Fruit fly (Drosophila melanogaster) S2 (cell line): ENCODE results near the gene CG11436.

Source experiments
- CG8478 ChIP-seq: fragments of >200 bp; optimal IDR thresholded peaks from 2 replicates; lab custom pipeline; 2018
- CTCF ChIP-seq, 2 experiments: fragments of >200 bp; optimal IDR thresholded peaks; 2 replicates each; lab custom pipeline; 2018

Gene CG11436

dm6 chrX:4551717-4552116, at the start of gene CG11436, which contains the start of gene CG3527:
Gene CG11436 (minus strand): TSS chrX:4551878.
Gene CG3527 (plus strand): TSS chrX:4551973.
- TF ChIP-seq CG8478 (lab: Kevin White, UChicago) (no peak), CTCF (optimal IDR thresholded peaks at IDR 0.05; lab: Kevin White, UChicago) (peak in 1 of 2 experiments; percentile 15)

- TF ChIP-seq CTCF (optimal IDR thresholded peaks at IDR 0.05; lab: Kevin White, UChicago): no peak
- TF ChIP-seq CG8478 (lab: Kevin White, UChicago): no peak
Measured at dm6 chrX:4599897-4600469, 48.3 kb upstream of the CG11436 start.

DNA sequence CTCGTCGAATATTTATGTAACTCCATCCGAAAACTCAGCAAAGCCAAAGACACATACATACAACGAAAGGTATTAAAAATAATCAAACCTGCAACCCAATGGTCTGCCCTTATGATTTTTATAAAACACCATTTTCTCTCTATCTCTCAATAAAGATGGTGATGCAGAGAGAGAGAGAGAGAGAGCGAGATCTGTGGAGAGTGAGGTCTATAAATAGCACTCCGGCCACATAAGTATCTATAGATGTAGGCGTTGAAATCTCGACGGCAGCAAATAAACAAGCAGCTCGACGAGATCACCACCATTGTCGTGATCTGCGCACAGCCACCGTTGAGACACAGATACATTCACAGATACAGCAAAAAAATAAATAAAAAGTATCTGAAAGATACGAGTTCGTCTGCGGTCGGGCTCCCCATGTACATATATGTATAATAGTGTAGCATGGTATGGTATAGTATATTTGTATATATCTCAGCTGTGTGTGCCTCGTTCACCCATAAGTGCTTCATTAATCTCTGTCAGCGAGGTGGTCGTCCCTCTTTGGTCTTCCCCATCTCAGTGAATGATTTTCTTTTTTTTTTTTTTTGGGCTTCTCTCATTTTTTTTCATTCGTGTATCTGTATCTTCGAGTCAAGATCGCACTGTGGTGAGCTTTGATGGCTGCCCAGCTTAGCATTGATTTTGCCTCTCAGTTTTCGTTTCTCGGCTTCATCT, 44.9 kb upstream of the CG11436 start:
- TF ChIP-seq CTCF (optimal IDR thresholded peaks at IDR 0.05; lab: Kevin White, UChicago) (no peak), CG8478 (lab: Kevin White, UChicago) (no peak)

DNA sequence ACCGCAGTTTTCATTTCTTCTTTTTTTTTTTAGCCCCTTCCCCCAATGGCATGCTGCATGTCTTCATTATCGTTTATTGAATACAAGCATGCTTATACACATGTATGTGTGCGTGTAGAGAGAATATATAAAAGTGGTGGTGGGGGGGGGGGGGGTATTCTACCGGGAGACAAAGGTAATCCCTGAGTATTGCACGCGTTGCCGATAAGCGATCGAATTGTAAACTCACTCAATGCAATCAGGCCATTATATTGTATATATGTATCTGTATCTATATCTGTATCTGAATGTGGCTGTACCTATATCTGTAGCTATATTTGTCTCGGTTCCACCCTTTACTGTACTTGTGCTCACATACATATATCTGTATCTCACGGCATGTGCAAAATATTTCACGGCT, 40.6 kb upstream of the CG11436 start:
- TF ChIP-seq CTCF (optimal IDR thresholded peaks at IDR 0.05; lab: Kevin White, UChicago): no peak
- TF ChIP-seq CG8478 (lab: Kevin White, UChicago): no peak

- TF ChIP-seq CTCF (optimal IDR thresholded peaks at IDR 0.05; lab: Kevin White, UChicago) (no peak), CG8478 (lab: Kevin White, UChicago) (no peak)
Measured at dm6 chrX:4590772-4591064, 39.0 kb upstream of the CG11436 start.

DNA sequence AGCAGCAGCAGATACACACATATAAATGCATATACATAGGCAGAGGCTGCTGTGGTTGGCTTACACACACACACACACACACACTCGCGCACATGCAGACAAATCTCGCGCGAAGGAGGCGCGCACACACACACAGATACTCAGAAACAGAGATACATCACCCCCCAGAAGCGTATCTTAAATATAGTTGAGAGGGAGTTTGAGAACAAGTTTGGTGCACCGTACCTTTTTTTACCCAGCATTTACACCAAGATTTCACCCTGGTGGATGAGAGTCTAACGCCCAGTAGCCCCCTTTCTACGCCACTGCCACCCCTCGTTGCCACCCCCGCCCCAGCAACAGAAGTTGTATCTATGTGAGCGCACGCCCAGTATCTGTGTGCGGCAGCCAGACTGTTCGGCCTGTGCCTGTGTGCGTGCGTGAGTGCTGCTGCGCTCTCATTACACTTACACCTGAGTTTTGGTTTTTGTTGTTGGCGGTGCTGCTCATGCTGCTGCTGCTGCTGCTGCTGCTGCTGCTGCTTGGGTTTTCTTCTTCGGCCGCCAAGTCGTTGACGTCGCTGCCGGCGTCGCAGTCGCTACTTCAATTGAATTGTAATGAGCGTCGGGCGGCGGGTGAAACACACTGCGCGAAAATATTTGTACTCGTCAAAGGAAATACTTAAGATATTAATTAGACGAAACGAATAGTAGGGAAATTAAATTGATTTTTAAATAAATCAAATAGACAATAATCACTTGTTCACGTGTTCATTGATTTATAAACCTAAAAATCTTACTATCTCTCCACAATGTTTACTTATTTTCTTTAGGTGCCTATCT, 38.5 kb upstream of the CG11436 start:
- TF ChIP-seq CTCF (optimal IDR thresholded peaks at IDR 0.05; lab: Kevin White, UChicago): no peak
- no peak for TF ChIP-seq CG8478 (lab: Kevin White, UChicago)

DNA sequence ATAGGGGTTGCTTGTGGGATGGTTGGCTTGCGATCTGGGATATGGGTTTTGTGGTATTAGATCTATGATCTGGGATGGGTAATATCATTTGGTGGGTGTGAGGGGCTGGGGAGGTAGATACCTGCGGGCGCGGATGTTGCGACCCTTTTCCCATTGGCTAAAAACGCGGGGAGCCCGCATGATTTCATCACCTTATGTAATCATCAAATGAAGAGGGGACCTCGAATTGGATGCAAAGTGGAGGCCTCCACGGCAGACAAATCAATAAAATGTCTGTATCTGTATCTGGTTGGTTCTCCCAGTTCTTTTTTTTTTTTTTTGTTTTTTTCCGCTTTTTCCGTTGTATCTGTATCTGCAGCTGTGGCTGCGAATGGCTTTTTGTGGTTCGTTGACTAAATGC, 37.3 kb upstream of the CG11436 start:
- TF ChIP-seq CG8478 (lab: Kevin White, UChicago) (no peak), CTCF (optimal IDR thresholded peaks at IDR 0.05; lab: Kevin White, UChicago) (no peak)

DNA sequence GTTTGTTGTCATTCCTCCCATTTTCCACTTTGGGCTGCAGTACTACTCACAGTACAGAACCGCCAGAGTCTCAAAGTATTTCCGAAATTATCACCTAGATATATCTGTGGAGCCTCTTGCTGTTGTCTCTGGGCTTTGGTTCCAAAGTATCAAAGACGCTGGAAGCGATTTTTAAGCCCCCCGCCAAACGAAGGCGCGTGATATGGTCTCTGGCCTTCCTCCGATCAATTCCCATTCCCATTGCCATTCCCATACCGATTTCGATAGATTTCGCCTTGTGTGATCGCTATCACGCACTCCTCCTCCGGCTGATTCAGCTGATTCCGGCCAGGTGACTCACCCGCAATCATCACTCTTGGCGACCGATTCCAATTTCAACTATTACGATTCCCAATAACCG, 35.9 kb upstream of the CG11436 start:
- TF ChIP-seq CTCF (optimal IDR thresholded peaks at IDR 0.05; lab: Kevin White, UChicago) (no peak), CG8478 (lab: Kevin White, UChicago) (no peak)

dm6 chrX:4582422-4582821, 30.7 kb upstream of the CG11436 start:
- TF ChIP-seq CTCF (optimal IDR thresholded peaks at IDR 0.05; lab: Kevin White, UChicago) (no peak), CG8478 (lab: Kevin White, UChicago) (no peak)

DNA sequence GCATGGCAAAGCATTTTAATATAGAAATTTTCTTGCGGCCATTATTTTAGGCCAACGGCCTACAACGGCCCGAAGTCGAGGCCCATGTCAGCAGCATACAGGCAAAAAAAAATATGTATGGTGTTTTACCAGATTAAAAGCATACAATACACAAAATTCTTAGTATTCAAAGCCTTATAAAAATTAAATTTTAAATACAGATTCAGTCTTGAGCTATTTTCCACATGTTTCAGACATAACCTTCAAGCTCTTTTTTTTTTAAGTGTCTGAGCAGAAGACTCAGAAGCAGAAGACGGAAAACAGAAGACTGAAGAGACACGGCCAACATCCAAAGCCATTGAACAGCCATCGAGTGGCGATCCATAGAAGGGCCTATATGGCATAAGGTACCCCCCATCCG, 30.1 kb upstream of the CG11436 start:
- TF ChIP-seq CTCF (optimal IDR thresholded peaks at IDR 0.05; lab: Kevin White, UChicago) (no peak), CG8478 (lab: Kevin White, UChicago) (no peak)

DNA sequence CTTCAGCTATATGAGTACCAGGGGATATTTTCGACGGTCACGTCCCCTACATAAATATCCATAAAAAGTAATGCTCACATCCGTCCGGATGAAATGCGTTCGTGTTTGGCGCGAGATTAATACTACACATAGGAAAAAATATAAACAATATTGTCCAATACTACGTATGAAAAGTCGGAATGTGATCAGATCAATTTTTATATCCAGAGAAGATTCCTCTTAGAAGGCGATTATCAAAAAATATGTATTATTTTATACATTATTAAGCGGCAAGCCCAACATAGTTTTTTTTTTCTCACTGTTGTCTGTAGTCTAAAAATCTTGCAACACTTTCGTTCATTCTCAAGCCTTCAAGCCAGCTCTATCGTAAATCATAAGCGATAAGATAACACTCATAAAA, 22.3 kb upstream of the CG11436 start:
- TF ChIP-seq CG8478 (lab: Kevin White, UChicago) (no peak), CTCF (optimal IDR thresholded peaks at IDR 0.05; lab: Kevin White, UChicago) (no peak)

dm6 chrX:4571829-4572228, 20.2 kb upstream of the CG11436 start, which contains the start of gene CG12684:
Gene CG12684 (minus strand): TSS chrX:4571929.
- TF ChIP-seq CG8478 (lab: Kevin White, UChicago): no peak
- no peak for TF ChIP-seq CTCF (optimal IDR thresholded peaks at IDR 0.05; lab: Kevin White, UChicago)

dm6 chrX:4564962-4565361, 13.3 kb upstream of the CG11436 start:
- no peak for TF ChIP-seq CTCF (optimal IDR thresholded peaks at IDR 0.05; lab: Kevin White, UChicago)

DNA sequence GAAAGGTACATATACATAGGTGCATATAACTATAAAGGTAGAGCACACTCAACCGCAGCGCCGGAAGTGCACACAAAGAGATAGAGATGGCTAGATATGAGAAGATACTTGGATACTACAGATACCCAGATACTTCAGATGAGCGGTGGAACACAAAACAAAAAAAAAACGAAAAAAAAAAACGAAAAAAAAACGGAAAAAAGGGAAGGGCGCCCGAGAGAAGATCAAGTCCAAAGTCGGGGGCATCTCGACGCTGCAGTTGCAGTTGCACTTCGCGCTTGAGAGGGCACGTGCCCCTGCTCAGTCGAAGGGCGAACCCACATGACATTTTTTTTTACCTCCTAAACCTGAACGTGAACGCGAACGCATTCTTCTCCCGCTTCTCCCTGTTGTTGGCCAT, 12.3 kb upstream of the CG11436 start:
- TF ChIP-seq CG8478 (lab: Kevin White, UChicago) (no peak), CTCF (optimal IDR thresholded peaks at IDR 0.05; lab: Kevin White, UChicago) (no peak)

DNA sequence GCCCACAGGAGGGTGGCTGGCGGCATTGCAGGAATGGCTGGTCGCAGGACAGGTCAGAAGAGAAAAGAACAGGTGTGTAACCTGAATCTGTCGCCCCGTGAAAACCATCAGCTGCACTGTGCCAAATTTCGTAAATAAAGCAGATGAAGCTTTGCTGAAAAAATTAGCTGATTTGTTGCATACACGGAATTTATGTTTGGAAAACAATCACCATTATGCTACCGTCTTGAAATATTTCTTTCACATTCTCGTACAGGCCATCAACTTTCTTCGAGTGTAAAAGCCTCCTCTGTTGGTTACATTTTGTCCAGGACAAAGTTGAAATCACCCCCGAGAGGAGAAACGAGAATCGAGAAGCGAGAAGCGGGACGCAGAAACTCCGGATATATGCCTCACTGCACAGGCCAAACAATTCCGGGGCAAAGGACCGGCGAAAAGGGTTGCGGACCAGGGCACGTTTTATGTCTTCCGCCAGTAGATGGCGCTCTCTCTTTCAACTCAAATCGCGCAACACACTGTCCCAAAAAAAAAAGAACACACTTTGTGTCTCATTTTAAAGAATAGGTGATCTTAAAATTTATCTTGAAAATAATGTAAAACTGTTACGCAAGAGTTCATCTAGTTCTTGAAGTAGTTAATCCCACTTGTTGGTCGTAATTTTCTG, 8.6 kb upstream of the CG11436 start:
- TF ChIP-seq CG8478 (lab: Kevin White, UChicago) (no peak), CTCF (optimal IDR thresholded peaks at IDR 0.05; lab: Kevin White, UChicago) (peak; percentile 79)
